Fruit fly (Drosophila melanogaster): ENCODE results near the gene CG9147.

The CG9147 gene

dm6 chr2L:6068544-6069251, 2.9 kb downstream of the CG9147 start, which contains the start of the genes CG9150 and Pfdn1 (continued):
- TF ChIP-seq CG11085 (GFP tag; IDR thresholded peaks at IDR 0.05) (no peak), cg (GFP tag; optimal IDR thresholded peaks at IDR 0.05) (no peak), crp (GFP tag; optimal IDR thresholded peaks at IDR 0.05) (peak in 1 of 2 experiments; percentile 54), pzg (GFP tag; optimal IDR thresholded peaks at IDR 0.05) (peak; percentile 69), CrebB (tag; optimal IDR thresholded peaks at IDR 0.05) (no peak), CG10267 (tag; optimal IDR thresholded peaks at IDR 0.05) (peak; percentile 21), dysf (GFP tag; IDR thresholded peaks at IDR 0.05) (no peak), CG3163 (GFP tag; optimal IDR thresholded peaks at IDR 0.05) (no peak), CG3847 (GFP tag; IDR thresholded peaks at IDR 0.05) (no peak), Hr51 (GFP tag; optimal IDR thresholded peaks at IDR 0.05) (no peak), sna (GFP tag; IDR thresholded peaks at IDR 0.05; ENCODE audit: partially characterized antibody) (peak; percentile 79), danr (GFP tag; IDR thresholded peaks at IDR 0.05) (no peak), Dbx (GFP tag; IDR thresholded peaks at IDR 0.05) (peak; percentile 36; the same call in 2 of the 3 replicates), dm (GFP tag; optimal IDR thresholded peaks at IDR 0.05) (peak; percentile 50), Rx (GFP tag; IDR thresholded peaks at IDR 0.05) (no peak), nmo (GFP tag; optimal IDR thresholded peaks at IDR 0.05) (peak; percentile 12), caup (GFP tag; optimal IDR thresholded peaks at IDR 0.05; ENCODE audit: severe bottlenecking) (no peak), Deaf1 (tag; optimal IDR thresholded peaks at IDR 0.05) (no peak), Med (GFP tag) (peak; percentile 82), CG33213 (GFP tag; optimal IDR thresholded peaks at IDR 0.05) (no peak), CG14441 (GFP tag; IDR thresholded peaks at IDR 0.05) (no peak), ato (GFP tag; IDR thresholded peaks at IDR 0.05; ENCODE audit: partially characterized antibody) (peak; percentile 85), CG3995 (GFP tag; optimal IDR thresholded peaks at IDR 0.05) (peak; percentile 90), Opbp (GFP tag; IDR thresholded peaks at IDR 0.05; ENCODE audit: partially characterized antibody) (peak; percentile 89), TFAM (GFP tag; optimal IDR thresholded peaks at IDR 0.05) (no peak), sens (GFP tag) (peak; percentile 71), mam (GFP tag; optimal IDR thresholded peaks at IDR 0.05) (no peak), Hand (GFP tag; optimal IDR thresholded peaks at IDR 0.05) (no peak), vnd (GFP tag; IDR thresholded peaks at IDR 0.05; ENCODE audit: partially characterized antibody) (peak; percentile 75), chinmo (GFP tag; IDR thresholded peaks at IDR 0.05; ENCODE audit: partially characterized antibody) (peak; percentile 78; the same call in 2 of the 4 replicates), CG18476 (GFP tag; optimal IDR thresholded peaks at IDR 0.05) (no peak), ems (GFP tag; optimal IDR thresholded peaks at IDR 0.05) (no peak), az2 (GFP tag; optimal IDR thresholded peaks at IDR 0.05) (no peak), Stat92E (GFP tag; optimal IDR thresholded peaks at IDR 0.05) (no peak), zen (tag; optimal IDR thresholded peaks at IDR 0.05) (no peak), GATAe (GFP tag; conservative IDR thresholded peaks at IDR 0.05) (no peak), cad (GFP tag; optimal IDR thresholded peaks at IDR 0.05) (no peak), rib (GFP tag; IDR thresholded peaks at IDR 0.05) (no peak), CG1024 (GFP tag; IDR thresholded peaks at IDR 0.05) (no peak), Doc3 (GFP tag; IDR thresholded peaks at IDR 0.05; ENCODE audit: partially characterized antibody) (peak; percentile 85), sob (GFP tag; IDR thresholded peaks at IDR 0.05) (peak; percentile 10; the same call in 1 of the 2 replicates), Taf1 (GFP tag; IDR thresholded peaks at IDR 0.05) (no peak), crc (GFP tag; optimal IDR thresholded peaks at IDR 0.05) (no peak), CG17829 (tag; optimal IDR thresholded peaks at IDR 0.05) (no peak), CG7928 (GFP tag; optimal IDR thresholded peaks at IDR 0.05) (no peak), gsb-n (tag; optimal IDR thresholded peaks at IDR 0.05) (no peak), CG9797 (GFP tag; optimal IDR thresholded peaks at IDR 0.05) (peak; percentile 12), CG1832 (GFP tag; optimal IDR thresholded peaks at IDR 0.05) (no peak), CG12155 (GFP tag; optimal IDR thresholded peaks at IDR 0.05) (no peak)

All from whole organism, embryonic.